Worm (Caenorhabditis elegans): ENCODE results near the gene fbxb-114.

The fbxb-114 gene

DNA sequence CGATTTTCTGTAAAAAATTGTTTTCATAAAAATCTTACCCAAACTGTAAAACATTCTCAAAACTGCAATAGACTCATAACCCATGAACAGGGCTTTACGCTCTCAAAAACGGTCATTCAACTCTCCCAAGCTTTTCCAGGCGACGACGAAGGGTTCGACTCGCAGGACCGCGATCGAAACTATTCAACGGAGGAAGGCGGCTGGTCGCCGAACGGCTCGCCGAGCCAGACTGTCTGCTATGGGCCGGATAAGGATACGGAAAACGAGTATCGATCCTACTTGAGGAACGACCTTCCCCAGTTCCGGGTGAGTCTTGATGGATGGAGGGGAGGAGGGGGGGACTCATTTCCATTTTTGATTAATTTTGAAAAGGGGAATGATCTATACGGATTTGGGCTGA, 46.2 kb downstream of the fbxb-114 start:
- no peak for TF ChIP-seq W03F9.2 (tag; optimal IDR thresholded peaks at IDR 0.05)
- no peak for TF ChIP-seq dao-5 (tag; optimal IDR thresholded peaks at IDR 0.05)
- no peak for TF ChIP-seq him-1 (tag; optimal IDR thresholded peaks at IDR 0.05)

All from whole organism, L4/young adult.